Worm (Caenorhabditis elegans) whole organism, L2 larva: ENCODE measurements around the gene F41G3.5.

ENCODE experiments used
- F13H6.1 ChIP-seq: sonication (generic microtip); optimal IDR thresholded peaks from 2 replicates; lab custom pipeline; 2016; ENCODE audit warnings: missing genetic modification characterization, missing compliant biosample characterization
- Y55F3AM.14 ChIP-seq: fragments of 200-800 bp; sonication (Bioruptor generic); optimal IDR thresholded peaks from 2 replicates; lab custom pipeline; 2018; ENCODE audit warnings: mild to moderate bottlenecking, missing genetic modification characterization, missing compliant biosample characterization
- ZK546.5 ChIP-seq: sonication (generic microtip); optimal IDR thresholded peaks from 2 replicates; lab custom pipeline; 2017; ENCODE audit warnings: missing biosample characterization, missing genetic modification characterization
- alr-1 ChIP-seq: fragments of 150-350 bp; optimal IDR thresholded peaks from 2 replicates; lab custom pipeline; 2014; ENCODE audit warnings: missing biosample characterization, missing genetic modification characterization
- aly-2 ChIP-seq: fragments of 150-350 bp; optimal IDR thresholded peaks from 2 replicates; lab custom pipeline; 2014; ENCODE audit warnings: missing biosample characterization, missing genetic modification characterization
- ama-1 ChIP-seq: fragments of 150-350 bp; optimal IDR thresholded peaks from 2 replicates; lab custom pipeline; 2018; ENCODE audit warnings: inconsistent platforms
- ceh-16 ChIP-seq: fragments of 150-350 bp; optimal IDR thresholded peaks from 2 replicates; lab custom pipeline; 2014; ENCODE audit warnings: missing biosample characterization, missing genetic modification characterization
- ceh-82 ChIP-seq: fragments of 150-350 bp; optimal IDR thresholded peaks from 2 replicates; lab custom pipeline; 2014; ENCODE audit warnings: missing biosample characterization, missing genetic modification characterization
- crh-2 ChIP-seq: sonication (generic microtip); optimal IDR thresholded peaks from 2 replicates; lab custom pipeline; 2017; ENCODE audit warnings: missing biosample characterization, missing genetic modification characterization
- dmd-4 ChIP-seq: sonication (generic microtip); optimal IDR thresholded peaks from 2 replicates; lab custom pipeline; 2017; ENCODE audit warnings: missing biosample characterization, missing genetic modification characterization
- elt-1 ChIP-seq: fragments of 150-350 bp; optimal IDR thresholded peaks from 2 replicates; lab custom pipeline; 2014; ENCODE audit warnings: missing biosample characterization, missing genetic modification characterization
- elt-3 ChIP-seq: sonication (generic microtip); optimal IDR thresholded peaks from 2 replicates; lab custom pipeline; 2017; ENCODE audit warnings: missing biosample characterization, missing genetic modification characterization
- gmeb-1 ChIP-seq: fragments of 150-350 bp; optimal IDR thresholded peaks from 2 replicates; lab custom pipeline; 2014; ENCODE audit warnings: missing biosample characterization, missing genetic modification characterization
- lin-11 ChIP-seq: fragments of 150-350 bp; sonication (generic microtip); optimal IDR thresholded peaks from 2 replicates; lab custom pipeline; 2014; ENCODE audit warnings: missing biosample characterization, missing genetic modification characterization, inconsistent platforms, mixed read lengths
- lin-39 ChIP-seq: fragments of 150-350 bp; optimal IDR thresholded peaks from 2 replicates; lab custom pipeline; 2014; ENCODE audit warnings: missing biosample characterization, missing genetic modification reagents, missing genetic modification characterization
- mab-5 ChIP-seq: fragments of 150-350 bp; optimal IDR thresholded peaks from 2 replicates; lab custom pipeline; 2014; ENCODE audit warnings: missing biosample characterization, missing genetic modification characterization
- mbf-1 ChIP-seq: sonication (generic microtip); optimal IDR thresholded peaks from 2 replicates; lab custom pipeline; 2017; ENCODE audit warnings: missing biosample characterization, missing genetic modification characterization
- mdl-1 ChIP-seq, 2 experiments: fragments of 150-350 bp in 1 of 2; sonication (generic microtip) in 1 of 2; optimal IDR thresholded peaks; 2 replicates each; lab custom pipeline; 2017; ENCODE audit warnings: missing biosample characterization in 2 of 2, missing genetic modification characterization in 2 of 2
- nhr-10 ChIP-seq: sonication (generic microtip); optimal IDR thresholded peaks from 2 replicates; lab custom pipeline; 2017; ENCODE audit warnings: missing biosample characterization, missing genetic modification characterization
- nhr-12 ChIP-seq: fragments of 150-350 bp; optimal IDR thresholded peaks from 2 replicates; lab custom pipeline; 2014; ENCODE audit warnings: missing biosample characterization, missing genetic modification characterization
- nhr-129 ChIP-seq: fragments of 150-350 bp; optimal IDR thresholded peaks from 2 replicates; lab custom pipeline; 2014; ENCODE audit warnings: missing biosample characterization, missing genetic modification characterization
- nhr-21 ChIP-seq: fragments of 150-350 bp; optimal IDR thresholded peaks from 2 replicates; lab custom pipeline; 2014; ENCODE audit warnings: missing biosample characterization, missing genetic modification characterization
- nhr-23 ChIP-seq: fragments of 150-350 bp; optimal IDR thresholded peaks from 2 replicates; lab custom pipeline; 2014; ENCODE audit warnings: missing biosample characterization, missing genetic modification reagents, missing genetic modification characterization
- nhr-237 ChIP-seq: fragments of 150-350 bp; optimal IDR thresholded peaks from 2 replicates; lab custom pipeline; 2014; ENCODE audit warnings: missing biosample characterization, missing genetic modification characterization
- nhr-6 ChIP-seq: fragments of 150-350 bp; optimal IDR thresholded peaks from 2 replicates; lab custom pipeline; 2014; ENCODE audit warnings: missing biosample characterization, missing genetic modification characterization
- nhr-77 ChIP-seq: fragments of 150-350 bp; optimal IDR thresholded peaks from 2 replicates; lab custom pipeline; 2014; ENCODE audit warnings: missing biosample characterization, missing genetic modification characterization
- sem-4 ChIP-seq: fragments of 150-350 bp; optimal IDR thresholded peaks from 2 replicates; lab custom pipeline; 2014; ENCODE audit warnings: missing biosample characterization, missing genetic modification reagents, missing genetic modification characterization
- skn-1 ChIP-seq: sonication (generic microtip); optimal IDR thresholded peaks from 2 replicates; lab custom pipeline; 2017; ENCODE audit warnings: missing biosample characterization, missing genetic modification characterization
- snpc-4 ChIP-seq: fragments of 150-350 bp; optimal IDR thresholded peaks from 2 replicates; lab custom pipeline; 2014; ENCODE audit warnings: missing biosample characterization, missing genetic modification characterization
- unc-39 ChIP-seq: fragments of 150-350 bp; optimal IDR thresholded peaks from 2 replicates; lab custom pipeline; 2014; ENCODE audit warnings: missing biosample characterization, missing genetic modification characterization
- unc-55 ChIP-seq: fragments of 150-350 bp; sonication (generic microtip); optimal IDR thresholded peaks from 3 replicates; lab custom pipeline; 2014; ENCODE audit warnings: missing biosample characterization, missing genetic modification reagents, missing genetic modification characterization
- unc-62 ChIP-seq: fragments of 150-350 bp; optimal IDR thresholded peaks from 2 replicates; lab custom pipeline; 2014; ENCODE audit warnings: missing biosample characterization, missing genetic modification reagents, missing genetic modification characterization
- ztf-1 ChIP-seq: fragments of 200-800 bp; sonication (Bioruptor generic); conservative IDR thresholded peaks from 2 replicates; pipeline ENCODE4 v1.3.6; 2022; ENCODE audit warnings: missing genetic modification characterization, missing compliant biosample characterization
- ztf-11 ChIP-seq: sonication (generic microtip); optimal IDR thresholded peaks from 2 replicates; lab custom pipeline; 2017; ENCODE audit warnings: missing biosample characterization, missing genetic modification characterization
- ztf-4 ChIP-seq: fragments of 150-350 bp; optimal IDR thresholded peaks from 2 replicates; lab custom pipeline; 2014; ENCODE audit warnings: missing biosample characterization, missing genetic modification characterization

F41G3.5 gene

DNA sequence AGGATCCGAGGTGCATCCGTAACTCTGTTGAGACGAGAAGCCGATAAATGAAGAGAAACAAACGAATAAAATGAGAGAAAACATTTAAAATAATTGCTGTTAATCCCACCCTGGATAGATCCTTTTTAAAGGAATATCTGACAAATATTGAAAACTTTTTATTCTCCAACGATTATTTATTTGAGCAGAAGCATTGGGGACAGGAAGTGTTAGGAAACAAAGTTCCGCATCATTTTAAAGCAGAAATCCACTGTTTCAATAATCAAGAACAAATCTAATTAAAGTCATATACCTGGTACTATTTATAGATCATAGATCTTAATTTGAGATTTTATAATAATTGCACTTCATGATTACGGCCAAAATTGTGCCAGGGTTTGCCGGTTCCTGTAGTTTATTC, 4.4 kb downstream of the F41G3.5 start, which contains the start of gene F41G3.20:
F41G3.20 (minus strand) TSS at position 101 of the 400 bp plus-strand sequence.
- TF ChIP-seq nhr-237 (tag; lab: Kevin White, UChicago) (no peak), nhr-21 (no peak), unc-39 (tag; lab: Kevin White, UChicago) (no peak), F13H6.1 (tag; lab: Kevin White, UChicago) (no peak), crh-2 (tag; lab: Kevin White, UChicago) (no peak), ama-1 (lab: Kevin White, UChicago) (no peak), mbf-1 (tag; lab: Kevin White, UChicago) (no peak), gmeb-1 (tag; lab: Kevin White, UChicago) (no peak), ceh-16 (no peak)

DNA sequence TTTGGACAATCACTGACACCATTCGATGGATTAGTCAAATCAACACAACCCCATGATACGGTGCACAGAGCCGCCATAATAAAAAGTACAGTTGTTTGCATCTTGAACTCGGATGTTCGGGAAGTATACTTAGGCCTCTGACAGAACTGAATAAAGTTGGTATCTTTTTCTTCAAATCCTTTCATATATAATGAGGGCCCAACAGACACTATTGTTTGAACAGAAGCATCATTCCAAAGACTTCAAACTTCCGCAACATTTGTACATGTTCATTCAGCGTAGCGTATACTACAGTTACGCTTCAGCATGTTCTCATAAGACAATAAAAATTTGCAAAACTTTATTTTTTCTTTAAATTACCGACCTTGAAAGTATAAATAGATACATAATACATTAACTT, 5.5 kb downstream of the F41G3.5 start, which contains the start of gene F41G3.19:
F41G3.19 (minus strand) TSS at position 101 of the 400 bp plus-strand sequence.
- TF ChIP-seq aly-2 (no peak), nhr-12 (tag; lab: Kevin White, UChicago) (no peak), nhr-237 (tag; lab: Kevin White, UChicago) (no peak), ama-1 (lab: Kevin White, UChicago) (no peak)
- TF ChIP-seq, all 48 proteins: peak for 0

DNA sequence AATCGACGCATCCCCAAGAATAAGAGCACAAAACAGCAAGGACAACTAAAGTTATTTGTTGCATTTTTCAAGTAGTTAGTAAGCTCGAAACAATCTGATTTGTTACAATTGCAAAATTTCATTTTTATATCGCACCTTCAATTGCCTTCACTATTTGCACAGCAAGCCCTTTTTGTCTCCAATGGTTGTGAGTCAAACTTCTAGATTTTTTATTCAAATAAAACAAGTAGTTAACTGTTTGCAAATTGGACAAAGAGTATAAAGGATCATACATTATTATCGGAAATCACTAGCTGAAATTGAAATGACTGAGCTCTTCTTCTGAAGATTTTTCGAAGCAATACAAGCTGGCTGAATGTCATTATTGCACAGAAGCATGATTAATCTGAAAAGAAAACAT, 6.3 kb downstream of the F41G3.5 start, which contains the start of gene F41G3.21:
F41G3.21 (minus strand) TSS at position 101 of the 400 bp plus-strand sequence.
- TF ChIP-seq elt-3 (tag; lab: Kevin White, UChicago) (no peak), ztf-1 (no peak), nhr-77 (tag; lab: Kevin White, UChicago) (no peak), alr-1 (no peak), lin-39 (tag; lab: Kevin White, UChicago) (no peak), dmd-4 (tag; lab: Kevin White, UChicago) (no peak), sem-4 (tag; lab: Kevin White, UChicago) (no peak)

DNA sequence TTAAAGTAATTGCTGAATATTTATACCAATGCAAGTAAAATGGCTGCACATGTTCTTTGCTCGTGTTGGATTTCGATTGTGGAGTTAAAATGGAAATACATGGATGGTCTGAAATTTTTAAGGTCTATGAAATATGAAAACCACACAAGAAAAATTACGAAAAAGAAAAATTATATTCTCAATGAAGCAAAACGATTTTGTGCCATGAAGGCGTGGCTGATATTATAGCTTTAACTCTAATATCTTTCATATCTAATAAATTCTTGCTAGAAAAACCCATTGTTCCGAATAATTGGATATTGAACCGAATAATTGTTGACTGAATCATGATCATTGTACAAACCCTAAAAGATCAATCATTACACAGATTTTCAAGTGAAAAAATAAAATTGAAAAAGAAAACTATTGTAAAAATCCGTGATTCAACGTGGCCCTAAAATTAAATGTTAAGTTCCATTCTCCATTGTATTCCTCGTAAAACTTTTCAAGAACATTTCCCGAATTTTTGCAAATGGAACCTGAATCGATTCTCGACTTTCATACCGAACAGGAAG, 8.2 kb downstream of the F41G3.5 start, which contains the start of the genes srx-95 and fis-1:
srx-95 (minus strand) TSS at position 101 of the 554 bp plus-strand sequence.
fis-1 (plus strand) TSS at position 504 of the 554 bp plus-strand sequence.
- TF ChIP-seq skn-1 (tag; lab: Kevin White, UChicago) (no peak), ZK546.5 (tag; lab: Kevin White, UChicago) (no peak), ceh-82 (tag; lab: Kevin White, UChicago) (no peak), crh-2 (tag; lab: Kevin White, UChicago) (no peak), nhr-77 (tag; lab: Kevin White, UChicago) (no peak), unc-55 (GFP tag; lab: Kevin White, UChicago) (no peak), unc-62 (GFP tag; lab: Kevin White, UChicago) (no peak), lin-11 (no peak), nhr-23 (no peak), mdl-1 (tag; optimal IDR thresholded peaks at IDR 0.05; lab: Kevin White, UChicago) (no peak), mab-5 (no peak), sem-4 (tag; lab: Kevin White, UChicago) (no peak), nhr-129 (tag; lab: Kevin White, UChicago) (no peak), ztf-4 (no peak), ztf-11 (tag; lab: Kevin White, UChicago) (no peak), Y55F3AM.14 (GFP tag; lab: Kevin White, UChicago) (no peak)

DNA sequence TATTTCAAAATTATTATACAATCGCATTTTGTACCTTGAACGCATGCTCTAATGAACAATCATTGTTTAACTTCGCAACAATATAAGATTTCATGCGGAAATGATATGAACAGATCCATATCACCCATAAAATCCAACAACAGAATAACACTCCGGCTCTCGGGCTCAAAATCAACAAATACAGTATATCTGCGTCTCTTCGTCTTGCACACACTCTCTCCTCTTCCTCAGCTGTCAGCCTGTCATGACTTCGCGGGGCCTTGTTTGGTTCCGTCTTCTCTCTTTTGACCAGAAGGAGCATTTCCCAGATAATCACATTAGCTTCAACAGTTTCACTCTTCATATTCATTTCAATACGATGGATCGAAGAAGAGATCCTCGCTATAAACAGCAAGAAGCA, 9.7 kb downstream of the F41G3.5 start, which contains the start of gene F41G3.3:
F41G3.3 (plus strand) TSS at position 301 of the 400 bp plus-strand sequence.
- TF ChIP-seq aly-2 (no peak), Y55F3AM.14 (GFP tag; lab: Kevin White, UChicago) (no peak), mab-5 (no peak), mbf-1 (tag; lab: Kevin White, UChicago) (no peak), nhr-10 (tag; lab: Kevin White, UChicago) (no peak), lin-39 (tag; lab: Kevin White, UChicago) (no peak), elt-1 (no peak), nhr-21 (no peak), snpc-4 (tag; lab: Kevin White, UChicago) (no peak), nhr-77 (tag; lab: Kevin White, UChicago) (no peak), nhr-6 (tag; lab: Kevin White, UChicago) (no peak), skn-1 (tag; lab: Kevin White, UChicago) (no peak), unc-55 (GFP tag; lab: Kevin White, UChicago) (no peak)
